Fruit fly (Drosophila melanogaster) whole organism, prepupa: ENCODE measurements around the gene beat-Ib.

Experiments used
- dac ChIP-seq: fragments of 200-800 bp; sonication (Bioruptor generic); optimal IDR thresholded peaks from 2 replicates; lab custom pipeline; 2017; ENCODE audit warnings: missing biosample characterization, mild to moderate bottlenecking, missing genetic modification characterization
- esn ChIP-seq: fragments of 200-800 bp; sonication (Bioruptor generic); optimal IDR thresholded peaks from 2 replicates; lab custom pipeline; 2016; ENCODE audit warnings: missing biosample characterization, mild to moderate bottlenecking, missing genetic modification characterization, moderate library complexity

DNA sequence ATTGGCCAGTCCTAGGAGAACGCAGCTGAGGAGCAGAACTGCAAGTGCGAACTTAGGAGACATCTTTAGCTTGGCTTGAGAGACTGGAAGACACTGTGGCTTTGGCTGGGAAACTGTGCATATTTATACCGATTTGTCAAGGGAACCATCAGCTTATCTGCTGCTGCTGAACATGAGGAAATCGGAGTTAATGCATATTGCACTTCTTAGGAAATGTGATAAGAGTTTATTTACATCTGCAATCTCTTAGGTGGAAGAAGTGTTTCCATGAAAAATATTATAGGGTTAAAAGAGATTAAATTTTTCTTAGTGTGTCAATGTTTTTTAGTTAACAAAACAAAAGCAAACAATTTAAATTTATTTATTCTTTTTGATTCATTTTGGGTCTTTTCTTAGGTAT, 96.9 kb downstream of the beat-Ib start, which contains the start of gene CG42792:
- TF ChIP-seq esn (no peak), dac (GFP tag; lab: Kevin White, UChicago) (no peak)
